Worm (Caenorhabditis elegans): ENCODE data around the gene ran-2.

ce11 chrIII:7953208-7953607 is 19.9 kb downstream of the ran-2 start, which contains the start of gene let-754:
- TF ChIP-seq lim-7 (GFP tag; IDR thresholded peaks at IDR 0.05): no peak
- no peak for TF ChIP-seq jun-1 (tag; optimal IDR thresholded peaks at IDR 0.05)
- TF ChIP-seq aly-2 (tag; optimal IDR thresholded peaks at IDR 0.05): no peak
- no peak for TF ChIP-seq rbr-2 (tag; optimal IDR thresholded peaks at IDR 0.05)
- no peak for TF ChIP-seq nhr-25 (tag; optimal IDR thresholded peaks at IDR 0.05; ENCODE audit: borderline replicate concordance, insufficient read depth)
- no peak for TF ChIP-seq zfp-3 (GFP tag; conservative IDR thresholded peaks at IDR 0.05)
- TF ChIP-seq ama-1 (optimal IDR thresholded peaks at IDR 0.05): no peak
- TF ChIP-seq snpc-4 (tag; optimal IDR thresholded peaks at IDR 0.05): no peak
- no peak for TF ChIP-seq mdl-1 (tag; optimal IDR thresholded peaks at IDR 0.05)
- TF ChIP-seq nhr-76 (tag; optimal IDR thresholded peaks at IDR 0.05): no peak
